Worm (Caenorhabditis elegans): ENCODE data around the gene ZC190.6.

ce11 chrV:8677193-8677592 is at the start of gene ZC190.6:
- no peak for TF ChIP-seq nhr-12 (tag; optimal IDR thresholded peaks at IDR 0.05)
- TF ChIP-seq snpc-4 (tag; optimal IDR thresholded peaks at IDR 0.05): no peak
- no peak for TF ChIP-seq pqm-1 (tag; optimal IDR thresholded peaks at IDR 0.05)
- TF ChIP-seq alr-1 (tag; optimal IDR thresholded peaks at IDR 0.05; ENCODE audit: borderline replicate concordance): no peak
- TF ChIP-seq unc-62 (GFP tag; optimal IDR thresholded peaks at IDR 0.05): no peak
